Fruit fly (Drosophila melanogaster) whole organism, embryonic: ENCODE measurements around the gene Vinc.

Experiments
- B-H1 ChIP-seq: fragments of 200-800 bp; sonication (Bioruptor generic); IDR thresholded peaks from 3 replicates; pipeline ENCODE4 v1.3.6; 2022; ENCODE audit warnings: missing biosample characterization, missing genetic modification characterization
- B-H2 ChIP-seq: fragments of 200-800 bp; sonication (Bioruptor generic); optimal IDR thresholded peaks from 2 replicates; lab custom pipeline; 2018; ENCODE audit warnings: missing biosample characterization, mild to moderate bottlenecking, missing genetic modification characterization
- Bdp1 ChIP-seq: fragments of 200-800 bp; sonication (Bioruptor generic); optimal IDR thresholded peaks from 3 replicates; lab custom pipeline; 2016; ENCODE audit warnings: missing biosample characterization, missing genetic modification characterization
- CG10366 ChIP-seq: fragments of 200-800 bp; sonication (Bioruptor generic); IDR thresholded peaks from 2 replicates; pipeline ENCODE4 v1.3.6; 2022; ENCODE audit warnings: missing biosample characterization, missing genetic modification characterization
- CG12236 ChIP-seq: fragments of 200-800 bp; sonication (Bioruptor generic); optimal IDR thresholded peaks from 2 replicates; lab custom pipeline; 2016; ENCODE audit warnings: missing biosample characterization, missing genetic modification characterization
- CG1233 ChIP-seq: fragments of 200-800 bp; sonication (Bioruptor generic); optimal IDR thresholded peaks from 4 replicates; lab custom pipeline; 2018; ENCODE audit warnings: missing biosample characterization, mild to moderate bottlenecking, missing genetic modification characterization
- CG14710 ChIP-seq: fragments of 200-800 bp; sonication (Bioruptor generic); optimal IDR thresholded peaks from 3 replicates; lab custom pipeline; 2019; ENCODE audit warnings: missing biosample characterization, mild to moderate bottlenecking, missing genetic modification characterization, moderate library complexity
- CG14965 ChIP-seq: fragments of 200-800 bp; sonication (Bioruptor generic); optimal IDR thresholded peaks from 2 replicates; lab custom pipeline; 2016; ENCODE audit warnings: missing biosample characterization, missing genetic modification characterization, borderline replicate concordance
- CG15269 ChIP-seq: fragments of 200-800 bp; sonication (Bioruptor generic); optimal IDR thresholded peaks from 2 replicates; lab custom pipeline; 2018; ENCODE audit warnings: missing biosample characterization, mild to moderate bottlenecking, missing genetic modification characterization, moderate library complexity
- CG18262 ChIP-seq: fragments of 200-800 bp; optimal IDR thresholded peaks from 3 replicates; lab custom pipeline; 2019; ENCODE audit warnings: missing biosample characterization, mild to moderate bottlenecking, missing genetic modification characterization, moderate library complexity
- CG31224 ChIP-seq: fragments of 200-800 bp; sonication (Bioruptor generic); IDR thresholded peaks from 2 replicates; pipeline ENCODE4 v1.3.6; 2022; ENCODE audit warnings: missing biosample characterization, missing genetic modification characterization
- CG4360 ChIP-seq: fragments of 200-800 bp; sonication (Bioruptor generic); IDR thresholded peaks from 2 replicates; pipeline ENCODE4 v1.3.6; 2022; ENCODE audit warnings: missing biosample characterization, missing genetic modification characterization
- CG4617 ChIP-seq: fragments of 200-800 bp; sonication (Bioruptor generic); optimal IDR thresholded peaks from 3 replicates; lab custom pipeline; 2016; ENCODE audit warnings: missing biosample characterization, missing genetic modification characterization, borderline replicate concordance
- CG8478 ChIP-seq: fragments of >200 bp; optimal IDR thresholded peaks from 2 replicates; lab custom pipeline; 2018
- CG9437 ChIP-seq: fragments of 200-800 bp; sonication (Bioruptor generic); optimal IDR thresholded peaks from 2 replicates; lab custom pipeline; 2018; ENCODE audit warnings: missing biosample characterization, mild to moderate bottlenecking, missing genetic modification characterization
- CG9727 ChIP-seq: fragments of 200-800 bp; sonication (Bioruptor generic); optimal IDR thresholded peaks from 3 replicates; lab custom pipeline; 2017; ENCODE audit warnings: missing biosample characterization, mild to moderate bottlenecking, missing genetic modification characterization
- CG9797 ChIP-seq: fragments of 200-800 bp; sonication (Bioruptor generic); optimal IDR thresholded peaks from 3 replicates; lab custom pipeline; 2018; ENCODE audit warnings: missing biosample characterization, mild to moderate bottlenecking, missing genetic modification characterization
- HmgD ChIP-seq: fragments of 200-800 bp; sonication (Bioruptor generic); optimal IDR thresholded peaks from 3 replicates; lab custom pipeline; 2016; ENCODE audit warnings: missing biosample characterization, missing genetic modification characterization
- Hmx ChIP-seq: fragments of 200-800 bp; sonication (Bioruptor generic); optimal IDR thresholded peaks from 2 replicates; lab custom pipeline; 2016; ENCODE audit warnings: missing biosample characterization, missing genetic modification characterization
- Lim3 ChIP-seq: fragments of 200-800 bp; sonication (Bioruptor generic); IDR thresholded peaks from 2 replicates; pipeline ENCODE4 v1.3.6; 2022; ENCODE audit warnings: missing biosample characterization, missing genetic modification characterization
- Mrtf ChIP-seq: fragments of 200-800 bp; sonication (Bioruptor generic); IDR thresholded peaks from 3 replicates; pipeline ENCODE4 v1.3.6; 2022; ENCODE audit warnings: missing biosample characterization, missing genetic modification characterization
- Ssrp ChIP-seq: fragments of 200-800 bp; sonication (Bioruptor generic); optimal IDR thresholded peaks from 2 replicates; lab custom pipeline; 2018; ENCODE audit warnings: missing biosample characterization, mild to moderate bottlenecking, missing genetic modification characterization, moderate library complexity
- ab ChIP-seq: fragments of 200-800 bp; sonication (Bioruptor generic); optimal IDR thresholded peaks from 2 replicates; lab custom pipeline; 2016; ENCODE audit warnings: missing biosample characterization, missing genetic modification characterization
- cg ChIP-seq: fragments of 200-800 bp; sonication (Bioruptor generic); optimal IDR thresholded peaks from 3 replicates; lab custom pipeline; 2019; ENCODE audit warnings: missing biosample characterization, mild to moderate bottlenecking, missing genetic modification characterization, moderate library complexity
- chinmo ChIP-seq: fragments of 200-800 bp; sonication (Bioruptor generic); IDR thresholded peaks from 4 replicates; pipeline ENCODE4 v1.3.6; 2022; ENCODE audit warnings: missing biosample characterization, missing genetic modification characterization; ENCODE audit not compliant: partially characterized antibody
- chm ChIP-seq: fragments of 200-800 bp; sonication (Bioruptor generic); IDR thresholded peaks from 2 replicates; pipeline ENCODE4 v1.3.6; 2022; ENCODE audit warnings: missing biosample characterization, missing genetic modification characterization
- dan ChIP-seq: fragments of 200-800 bp; sonication (Bioruptor generic); IDR thresholded peaks from 2 replicates; pipeline ENCODE4 v1.3.6; 2022; ENCODE audit warnings: missing biosample characterization, missing genetic modification characterization
- danr ChIP-seq: fragments of 200-800 bp; sonication (Bioruptor generic); IDR thresholded peaks from 2 replicates; pipeline ENCODE4 v1.3.6; 2022; ENCODE audit warnings: missing biosample characterization, missing genetic modification characterization
- dm ChIP-seq: fragments of 200-800 bp; sonication (Bioruptor generic); optimal IDR thresholded peaks from 3 replicates; lab custom pipeline; 2016; ENCODE audit warnings: missing biosample characterization, missing genetic modification characterization
- ewg ChIP-seq: fragments of 200-800 bp; sonication (Bioruptor generic); optimal IDR thresholded peaks from 3 replicates; lab custom pipeline; 2017; ENCODE audit warnings: mild to moderate bottlenecking, missing biosample characterization, missing genetic modification reagents, missing genetic modification characterization
- ftz-f1 ChIP-seq: fragments of 200-800 bp; sonication (Bioruptor generic); optimal IDR thresholded peaks from 2 replicates; lab custom pipeline; 2016; ENCODE audit warnings: missing biosample characterization, missing genetic modification characterization
- gcm ChIP-seq: fragments of 200-800 bp; sonication (Bioruptor generic); optimal IDR thresholded peaks from 2 replicates; lab custom pipeline; 2019; ENCODE audit warnings: missing biosample characterization, mild to moderate bottlenecking, missing genetic modification characterization, moderate library complexity
- gt ChIP-seq: fragments of 200-800 bp; sonication (Bioruptor generic); IDR thresholded peaks from 2 replicates; pipeline ENCODE4 v1.3.6; 2022; ENCODE audit warnings: missing biosample characterization, missing genetic modification characterization
- ham ChIP-seq: fragments of 200-800 bp; sonication (Bioruptor generic); IDR thresholded peaks from 2 replicates; pipeline ENCODE4 v1.3.6; 2022; ENCODE audit warnings: missing biosample characterization, missing genetic modification characterization
- hb ChIP-seq: fragments of 200-800 bp; sonication (Bioruptor generic); IDR thresholded peaks from 3 replicates; pipeline ENCODE4 v1.3.6; 2022; ENCODE audit warnings: missing biosample characterization, missing genetic modification characterization; ENCODE audit not compliant: partially characterized antibody
- her ChIP-seq: fragments of 200-800 bp; sonication (Bioruptor generic); optimal IDR thresholded peaks from 2 replicates; lab custom pipeline; 2016; ENCODE audit warnings: missing biosample characterization, missing genetic modification characterization
- hth ChIP-seq: fragments of >200 bp; optimal IDR thresholded peaks from 2 replicates; lab custom pipeline; 2017; ENCODE audit warnings: inconsistent platforms
- kah ChIP-seq: fragments of 200-800 bp; sonication (Bioruptor generic); optimal IDR thresholded peaks from 2 replicates; lab custom pipeline; 2018; ENCODE audit warnings: missing biosample characterization, mild to moderate bottlenecking, missing genetic modification characterization
- knrl ChIP-seq: fragments of 200-800 bp; sonication (Bioruptor generic); IDR thresholded peaks from 3 replicates; pipeline ENCODE4 v1.3.6; 2022; ENCODE audit warnings: missing biosample characterization, missing genetic modification characterization; ENCODE audit not compliant: partially characterized antibody
- maf-S ChIP-seq: fragments of 200-800 bp; sonication (Bioruptor generic); optimal IDR thresholded peaks from 2 replicates; lab custom pipeline; 2016; ENCODE audit warnings: missing biosample characterization, missing genetic modification characterization
- org-1 ChIP-seq: fragments of 200-800 bp; sonication (Bioruptor generic); optimal IDR thresholded peaks from 2 replicates; lab custom pipeline; 2017; ENCODE audit warnings: missing biosample characterization, missing genetic modification characterization
- phol ChIP-seq: fragments of 200-800 bp; sonication (Bioruptor generic); optimal IDR thresholded peaks from 3 replicates; lab custom pipeline; 2018; ENCODE audit warnings: missing biosample characterization, mild to moderate bottlenecking, missing genetic modification characterization, moderate library complexity
- prd ChIP-seq, 3 experiments: fragments of >200 bp in 2 of 3; fragments of 200-800 bp in 1 of 3; sonication (Bioruptor generic) in 1 of 3; optimal IDR thresholded peaks in 2 of 3; IDR thresholded peaks in 1 of 3; 2 replicates in 2 of 3; 3 replicates in 1 of 3; pipeline versions ENCODE4 v1.3.6 to Lab custom; 2017 to 2022; ENCODE audit warnings: missing biosample characterization in 1 of 3, missing genetic modification characterization in 1 of 3
- rib ChIP-seq: fragments of 200-800 bp; sonication (Bioruptor generic); IDR thresholded peaks from 2 replicates; pipeline ENCODE4 v1.3.6; 2022; ENCODE audit warnings: missing biosample characterization, missing genetic modification characterization
- sens-2 ChIP-seq: fragments of 200-800 bp; sonication (Bioruptor generic); IDR thresholded peaks from 2 replicates; pipeline ENCODE4 v1.3.6; 2022; ENCODE audit warnings: missing biosample characterization, missing genetic modification characterization
- sima ChIP-seq: fragments of 200-800 bp; sonication (Bioruptor generic); optimal IDR thresholded peaks from 2 replicates; lab custom pipeline; 2016; ENCODE audit warnings: missing biosample characterization, missing genetic modification characterization
- slp2 ChIP-seq: fragments of 200-800 bp; sonication (Bioruptor generic); optimal IDR thresholded peaks from 2 replicates; lab custom pipeline; 2016; ENCODE audit warnings: missing biosample characterization, missing genetic modification characterization
- ssp ChIP-seq: fragments of 200-800 bp; sonication (Bioruptor generic); IDR thresholded peaks from 2 replicates; pipeline ENCODE4 v1.3.6; 2022; ENCODE audit warnings: missing biosample characterization, missing genetic modification characterization
- tap ChIP-seq: fragments of 200-800 bp; optimal IDR thresholded peaks from 3 replicates; lab custom pipeline; 2019; ENCODE audit warnings: missing biosample characterization, mild to moderate bottlenecking, missing genetic modification characterization, moderate library complexity
- tin ChIP-seq: fragments of 200-800 bp; sonication (Bioruptor generic); optimal IDR thresholded peaks from 3 replicates; lab custom pipeline; 2016; ENCODE audit warnings: missing biosample characterization, missing genetic modification characterization
- tio ChIP-seq: fragments of 200-800 bp; sonication (Bioruptor generic); optimal IDR thresholded peaks from 2 replicates; lab custom pipeline; 2017; ENCODE audit warnings: missing biosample characterization, missing genetic modification characterization, inconsistent platforms
- unc-4 ChIP-seq: fragments of 200-800 bp; sonication (Bioruptor generic); IDR thresholded peaks from 2 replicates; pipeline ENCODE4 v1.3.6; 2022; ENCODE audit warnings: missing biosample characterization, missing genetic modification characterization; ENCODE audit not compliant: partially characterized antibody

The Vinc gene

DNA sequence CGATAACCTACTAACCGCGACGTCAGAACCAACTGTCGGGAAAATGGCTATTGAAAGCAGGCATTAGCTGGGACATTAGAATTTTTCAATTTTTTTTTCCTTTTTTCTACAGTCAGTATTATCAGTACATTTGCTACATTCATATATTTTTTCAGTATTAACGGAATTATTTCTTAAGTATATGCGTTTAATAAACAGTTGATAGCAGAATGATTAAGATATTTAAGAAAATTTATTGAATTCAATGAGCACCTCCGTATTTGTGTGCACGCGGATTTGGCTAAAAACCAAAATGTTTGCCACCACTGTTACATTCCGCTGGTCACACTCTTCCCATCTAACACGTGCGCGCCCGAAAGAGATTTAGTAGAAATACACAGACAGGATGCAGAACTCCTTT is 40.1 kb upstream of the Vinc start, which contains the start of the genes temp and CG3071 (continued):
- peak; percentile 68 for TF ChIP-seq B-H2 (GFP tag; lab: Kevin White, UChicago)
- TF ChIP-seq HmgD (GFP tag; lab: Kevin White, UChicago), result no peak
- TF ChIP-seq CG1233 (GFP tag; lab: Kevin White, UChicago), result peak; percentile 50
- no peak for TF ChIP-seq CG4360 (GFP tag; lab: Robert Waterston, UW)
- TF ChIP-seq sens-2 (GFP tag; lab: Robert Waterston, UW), result no peak
- no peak for TF ChIP-seq chinmo (GFP tag; lab: Robert Waterston, UW)
- TF ChIP-seq Mrtf, result no peak
- peak; percentile 76 for TF ChIP-seq CG9797
- TF ChIP-seq Ssrp (tag; lab: Kevin White, UChicago), result peak; percentile 56
- TF ChIP-seq gt, result no peak
- TF ChIP-seq Lim3, result no peak
- no peak for TF ChIP-seq sima (GFP tag; lab: Kevin White, UChicago)
- TF ChIP-seq CG14965 (GFP tag; lab: Kevin White, UChicago), result no peak
- peak; percentile 14; the same call in 1 of the 2 replicates for TF ChIP-seq CG10366 (GFP tag; lab: Robert Waterston, UW)
- TF ChIP-seq slp2 (GFP tag; lab: Kevin White, UChicago), result no peak
- TF ChIP-seq hb (GFP tag; lab: Robert Waterston, UW), result no peak
- TF ChIP-seq dan, result no peak
- no peak for TF ChIP-seq CG8478 (lab: Kevin White, UChicago)
- peak; percentile 72 for TF ChIP-seq phol (tag; lab: Kevin White, UChicago)
- no peak for TF ChIP-seq org-1 (GFP tag; lab: Kevin White, UChicago)
- TF ChIP-seq CG31224 (GFP tag; lab: Robert Waterston, UW), result no peak
- no peak for TF ChIP-seq chm (GFP tag; lab: Robert Waterston, UW)
- TF ChIP-seq ewg, result peak; percentile 41
- TF ChIP-seq rib (GFP tag; lab: Robert Waterston, UW), result 0 out of 2 replicates have a peak, but pooled peaks have one; percentile 39
- TF ChIP-seq hth, result no peak
- peak; percentile 61 for TF ChIP-seq CG18262
- no peak for TF ChIP-seq kah (GFP tag; lab: Kevin White, UChicago)
- TF ChIP-seq B-H1 (GFP tag; lab: Robert Waterston, UW), result no peak
- TF ChIP-seq ftz-f1 (GFP tag; lab: Kevin White, UChicago), result no peak
- peak; percentile 46 for TF ChIP-seq CG4617 (GFP tag; lab: Kevin White, UChicago)
- peak; percentile 70 for TF ChIP-seq maf-S (GFP tag; lab: Kevin White, UChicago)
- TF ChIP-seq dm (GFP tag; lab: Kevin White, UChicago), result peak; percentile 97
- TF ChIP-seq danr (GFP tag; lab: Robert Waterston, UW), result no peak
- peak; percentile 62 for TF ChIP-seq ssp (GFP tag; lab: Robert Waterston, UW)
- TF ChIP-seq ham (GFP tag; lab: Robert Waterston, UW), result no peak
- peak; percentile 75 for TF ChIP-seq CG14710 (tag; lab: Kevin White, UChicago)
- no peak for TF ChIP-seq Hmx (GFP tag; lab: Kevin White, UChicago)
- peak; percentile 2 for TF ChIP-seq Bdp1 (GFP tag; lab: Kevin White, UChicago)
- TF ChIP-seq prd (optimal IDR thresholded peaks at IDR 0.05; lab: Kevin White, UChicago), result no peak
- peak; percentile 66; the same call in 2 of the 3 replicates for TF ChIP-seq prd (GFP tag; IDR thresholded peaks at IDR 0.05; lab: Robert Waterston, UW)
- no peak for TF ChIP-seq tio (GFP tag; lab: Kevin White, UChicago)
- peak; percentile 30; the same call in 1 of the 3 replicates for TF ChIP-seq knrl
- peak; percentile 74 for TF ChIP-seq CG9727 (GFP tag; lab: Kevin White, UChicago)
- TF ChIP-seq ab, result no peak
- TF ChIP-seq CG12236, result no peak
- peak; percentile 19 for TF ChIP-seq gcm
- no peak for TF ChIP-seq her (GFP tag; lab: Kevin White, UChicago)
- TF ChIP-seq unc-4, result no peak
- TF ChIP-seq tin (GFP tag; lab: Kevin White, UChicago), result peak; percentile 62
- TF ChIP-seq CG15269 (tag; lab: Kevin White, UChicago), result peak; percentile 61
- TF ChIP-seq tap (tag; lab: Kevin White, UChicago), result no peak
- TF ChIP-seq cg, result no peak
- TF ChIP-seq CG9437 (GFP tag; lab: Kevin White, UChicago), result peak; percentile 67
